Worm (Caenorhabditis elegans) whole organism, late embryonic: ENCODE measurements around the gene cyn-12.

Experiments
- ama-1 ChIP-seq: fragments of 150-350 bp; optimal IDR thresholded peaks from 2 replicates; lab custom pipeline; 2014
- ceh-22 ChIP-seq: sonication (generic microtip); optimal IDR thresholded peaks from 2 replicates; lab custom pipeline; 2017; ENCODE audit warnings: missing biosample characterization, missing genetic modification characterization
- dmd-4 ChIP-seq: sonication (generic microtip); optimal IDR thresholded peaks from 2 replicates; lab custom pipeline; 2016; ENCODE audit warnings: borderline replicate concordance, missing genetic modification characterization, missing compliant biosample characterization
- ets-4 ChIP-seq: sonication (generic microtip); optimal IDR thresholded peaks from 2 replicates; lab custom pipeline; 2016; ENCODE audit warnings: missing genetic modification characterization, missing compliant biosample characterization
- fkh-10 ChIP-seq: fragments of 150-350 bp; optimal IDR thresholded peaks from 2 replicates; lab custom pipeline; 2014; ENCODE audit warnings: missing biosample characterization, missing genetic modification reagents, missing genetic modification characterization
- hlh-30 ChIP-seq: sonication (generic microtip); optimal IDR thresholded peaks from 2 replicates; lab custom pipeline; 2017; ENCODE audit warnings: antibody characterized with exemption, missing genetic modification characterization, missing compliant biosample characterization; ENCODE audit not compliant: insufficient read depth
- lin-11 ChIP-seq: fragments of 200-800 bp; sonication (Bioruptor generic); optimal IDR thresholded peaks from 2 replicates; lab custom pipeline; 2018; ENCODE audit warnings: mild to moderate bottlenecking, missing genetic modification characterization, missing compliant biosample characterization
- nfya-1 ChIP-seq: sonication (generic microtip); optimal IDR thresholded peaks from 2 replicates; lab custom pipeline; 2017; ENCODE audit warnings: missing genetic modification characterization, mild to moderate bottlenecking, missing compliant biosample characterization, antibody characterized with exemption, moderate library complexity
- nhr-11 ChIP-seq: fragments of 150-350 bp; optimal IDR thresholded peaks from 2 replicates; lab custom pipeline; 2014; ENCODE audit warnings: missing biosample characterization, missing genetic modification characterization
- pros-1 ChIP-seq: fragments of 150-350 bp; optimal IDR thresholded peaks from 2 replicates; lab custom pipeline; 2014; ENCODE audit warnings: missing biosample characterization, missing genetic modification reagents, missing genetic modification characterization
- rnt-1 ChIP-seq: sonication (generic microtip); optimal IDR thresholded peaks from 2 replicates; lab custom pipeline; 2016; ENCODE audit warnings: missing genetic modification characterization, missing compliant biosample characterization
- sdc-2 ChIP-seq: sonication (generic microtip); optimal IDR thresholded peaks from 2 replicates; lab custom pipeline; 2016; ENCODE audit warnings: missing genotype, missing genetic modification characterization, missing compliant biosample characterization

DNA sequence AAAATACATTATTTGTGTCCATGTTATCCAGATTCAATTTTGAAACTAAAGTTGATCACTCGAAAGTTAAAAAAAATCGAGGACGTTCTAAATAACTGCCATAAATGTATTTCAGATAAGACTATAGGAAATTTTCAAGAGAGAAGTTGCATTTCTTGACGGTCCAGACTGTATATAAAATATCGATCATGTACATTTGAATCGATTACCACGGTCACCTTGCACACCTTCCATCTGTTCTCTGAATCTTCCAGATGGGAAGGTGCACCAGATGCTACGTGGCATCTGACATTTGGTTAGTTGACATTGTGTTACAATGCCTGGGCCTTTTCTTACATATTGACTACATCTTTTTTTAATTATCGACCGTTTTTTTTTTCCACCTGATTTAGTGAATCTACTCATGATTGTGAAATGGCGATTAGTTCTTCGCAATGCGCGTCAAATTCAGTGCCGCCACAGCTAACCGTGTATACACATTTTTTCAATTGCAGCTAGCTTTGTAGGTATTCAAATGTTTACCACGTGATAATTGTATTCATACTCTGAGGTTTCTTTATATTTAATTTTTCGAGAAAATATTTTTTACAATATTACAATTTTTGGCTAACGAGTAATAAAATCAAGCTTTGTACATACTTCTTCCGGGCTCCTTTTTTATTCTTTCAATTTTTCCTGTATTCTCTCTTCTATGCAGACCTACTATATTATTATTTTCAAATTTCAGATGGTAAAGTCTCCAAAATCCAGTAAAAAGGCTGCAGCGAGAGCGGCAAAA, 35.2 kb upstream of the cyn-12 start, which contains the start of gene skr-16:
- no peak for TF ChIP-seq rnt-1 (tag; lab: Kevin White, UChicago)
- no peak for TF ChIP-seq pros-1 (tag; lab: Kevin White, UChicago)
- TF ChIP-seq nhr-11 (tag; lab: Kevin White, UChicago), result no peak
- TF ChIP-seq dmd-4 (tag; lab: Kevin White, UChicago), result no peak
- no peak for TF ChIP-seq lin-11 (tag; lab: Kevin White, UChicago)
- no peak for TF ChIP-seq nfya-1
- no peak for TF ChIP-seq ceh-22 (tag; lab: Kevin White, UChicago)
- no peak for TF ChIP-seq ets-4 (tag; lab: Kevin White, UChicago)
- TF ChIP-seq fkh-10 (GFP tag; lab: Kevin White, UChicago), result no peak
- TF ChIP-seq hlh-30 (tag; lab: Kevin White, UChicago), result peak; percentile 45
- no peak for TF ChIP-seq sdc-2 (tag; lab: Kevin White, UChicago)
- no peak for TF ChIP-seq ama-1 (lab: Kevin White, UChicago)
